Fruit fly (Drosophila melanogaster) whole organism, embryonic: Measurements from ENCODE around the gene Cat.

Source experiments
- C15 ChIP-seq: fragments of 200-800 bp; sonication (Bioruptor generic); IDR thresholded peaks from 3 replicates; pipeline ENCODE4 v1.3.6; 2022; ENCODE audit warnings: missing biosample characterization, missing genetic modification characterization
- CG11093 ChIP-seq: fragments of 200-800 bp; sonication (Bioruptor generic); IDR thresholded peaks from 3 replicates; pipeline ENCODE4 v1.3.6; 2022; ENCODE audit warnings: missing biosample characterization, missing genetic modification characterization
- CG12769 ChIP-seq: fragments of 200-800 bp; sonication (Bioruptor generic); optimal IDR thresholded peaks from 2 replicates; lab custom pipeline; 2019; ENCODE audit warnings: missing biosample characterization, mild to moderate bottlenecking, missing genetic modification characterization, moderate library complexity
- CG13287 ChIP-seq: fragments of 200-800 bp; sonication (Bioruptor generic); IDR thresholded peaks from 2 replicates; pipeline ENCODE4 v1.3.6; 2022; ENCODE audit warnings: missing biosample characterization, missing genetic modification characterization; ENCODE audit not compliant: partially characterized antibody
- CG13894 ChIP-seq: fragments of 200-800 bp; sonication (Bioruptor generic); optimal IDR thresholded peaks from 3 replicates; lab custom pipeline; 2018; ENCODE audit warnings: missing biosample characterization, mild to moderate bottlenecking, missing genetic modification characterization, moderate library complexity
- CG14014 ChIP-seq: fragments of 200-800 bp; sonication (Bioruptor generic); IDR thresholded peaks from 2 replicates; pipeline ENCODE4 v1.3.6; 2022; ENCODE audit warnings: missing biosample characterization, missing genetic modification characterization
- CG15269 ChIP-seq: fragments of 200-800 bp; sonication (Bioruptor generic); optimal IDR thresholded peaks from 2 replicates; lab custom pipeline; 2018; ENCODE audit warnings: missing biosample characterization, mild to moderate bottlenecking, missing genetic modification characterization, moderate library complexity
- CG1529 ChIP-seq: fragments of 200-800 bp; sonication (Bioruptor generic); optimal IDR thresholded peaks from 3 replicates; lab custom pipeline; 2018; ENCODE audit warnings: missing biosample characterization, missing genetic modification characterization
- CG15479 ChIP-seq: fragments of 200-800 bp; sonication (Bioruptor generic); optimal IDR thresholded peaks from 3 replicates; lab custom pipeline; 2019; ENCODE audit warnings: missing biosample characterization, mild to moderate bottlenecking, missing genetic modification characterization, moderate library complexity
- CG1647 ChIP-seq: fragments of 200-800 bp; sonication (Bioruptor generic); optimal IDR thresholded peaks from 3 replicates; lab custom pipeline; 2016; ENCODE audit warnings: missing biosample characterization, missing genetic modification characterization
- CG17568 ChIP-seq: fragments of 200-800 bp; sonication (Bioruptor generic); optimal IDR thresholded peaks from 2 replicates; lab custom pipeline; 2018; ENCODE audit warnings: missing biosample characterization, mild to moderate bottlenecking, missing genetic modification characterization, moderate library complexity
- CG2120 ChIP-seq: fragments of 200-800 bp; sonication (Bioruptor generic); optimal IDR thresholded peaks from 3 replicates; lab custom pipeline; 2016; ENCODE audit warnings: missing biosample characterization, missing genetic modification characterization
- CG2129 ChIP-seq: fragments of 200-800 bp; sonication (Bioruptor generic); IDR thresholded peaks from 2 replicates; pipeline ENCODE4 v1.3.6; 2022; ENCODE audit warnings: missing biosample characterization, missing genetic modification characterization; ENCODE audit not compliant: partially characterized antibody
- CG2202 ChIP-seq: fragments of 200-800 bp; sonication (Bioruptor generic); optimal IDR thresholded peaks from 2 replicates; lab custom pipeline; 2018; ENCODE audit warnings: missing biosample characterization, mild to moderate bottlenecking, missing genetic modification characterization
- CG3163 ChIP-seq: fragments of 200-800 bp; sonication (Bioruptor generic); optimal IDR thresholded peaks from 3 replicates; lab custom pipeline; 2016; ENCODE audit warnings: missing biosample characterization, missing genetic modification characterization
- CG32767 ChIP-seq: fragments of 200-800 bp; sonication (Bioruptor generic); IDR thresholded peaks from 2 replicates; pipeline ENCODE4 v1.3.6; 2022; ENCODE audit warnings: missing biosample characterization, missing genetic modification characterization
- CG3838 ChIP-seq: fragments of 200-800 bp; sonication (Bioruptor generic); optimal IDR thresholded peaks from 3 replicates; lab custom pipeline; 2016; ENCODE audit warnings: missing biosample characterization, missing genetic modification characterization
- CG5245 ChIP-seq: fragments of 200-800 bp; sonication (Bioruptor generic); optimal IDR thresholded peaks from 3 replicates; lab custom pipeline; 2016; ENCODE audit warnings: missing biosample characterization, missing genetic modification characterization
- CG7271 ChIP-seq: fragments of 200-800 bp; sonication (Bioruptor generic); optimal IDR thresholded peaks from 2 replicates; lab custom pipeline; 2018; ENCODE audit warnings: missing biosample characterization, mild to moderate bottlenecking, missing genetic modification characterization, moderate library complexity
- CG7928 ChIP-seq: fragments of 200-800 bp; sonication (Bioruptor generic); optimal IDR thresholded peaks from 2 replicates; lab custom pipeline; 2017; ENCODE audit warnings: missing biosample characterization, mild to moderate bottlenecking, missing genetic modification characterization
- Chrac-16 ChIP-seq: fragments of 200-800 bp; sonication (Bioruptor generic); optimal IDR thresholded peaks from 3 replicates; lab custom pipeline; 2016; ENCODE audit warnings: missing biosample characterization, missing genetic modification characterization
- D19A ChIP-seq: fragments of 200-800 bp; optimal IDR thresholded peaks from 3 replicates; lab custom pipeline; 2019; ENCODE audit warnings: missing biosample characterization, mild to moderate bottlenecking, missing genetic modification characterization, moderate library complexity
- Dip3 ChIP-seq: fragments of 200-800 bp; sonication (Bioruptor generic); optimal IDR thresholded peaks from 3 replicates; lab custom pipeline; 2016; ENCODE audit warnings: missing biosample characterization, missing genetic modification characterization
- Doc2 ChIP-seq: fragments of 200-800 bp; sonication (Bioruptor generic); IDR thresholded peaks from 2 replicates; pipeline ENCODE4 v1.3.6; 2022; ENCODE audit warnings: missing biosample characterization, missing genetic modification characterization
- Dref ChIP-seq: fragments of 200-800 bp; sonication (Bioruptor generic); IDR thresholded peaks from 2 replicates; pipeline ENCODE4 v1.3.6; 2022; ENCODE audit warnings: missing biosample characterization, missing genetic modification characterization
- E2f2 ChIP-seq: fragments of 200-800 bp; sonication (Bioruptor generic); IDR thresholded peaks from 2 replicates; pipeline ENCODE4 v1.3.6; 2022; ENCODE audit warnings: missing biosample characterization, missing genetic modification characterization
- Fer3 ChIP-seq: fragments of 200-800 bp; sonication (Bioruptor generic); optimal IDR thresholded peaks from 2 replicates; lab custom pipeline; 2018; ENCODE audit warnings: missing biosample characterization, mild to moderate bottlenecking, missing genetic modification characterization, moderate library complexity
- HLH3B ChIP-seq: fragments of 200-800 bp; sonication (Bioruptor generic); IDR thresholded peaks from 2 replicates; pipeline ENCODE4 v1.3.6; 2022; ENCODE audit warnings: missing biosample characterization, missing genetic modification characterization
- HmgZ ChIP-seq: fragments of 200-800 bp; sonication (Bioruptor generic); optimal IDR thresholded peaks from 2 replicates; lab custom pipeline; 2018; ENCODE audit warnings: missing biosample characterization, mild to moderate bottlenecking, missing genetic modification characterization
- Jarid2 ChIP-seq: fragments of 200-800 bp; sonication (Bioruptor generic); optimal IDR thresholded peaks from 3 replicates; lab custom pipeline; 2017; ENCODE audit warnings: mild to moderate bottlenecking, missing biosample characterization, missing genetic modification reagents, missing genetic modification characterization
- NC2β ChIP-seq: fragments of 200-800 bp; sonication (Bioruptor generic); optimal IDR thresholded peaks from 2 replicates; lab custom pipeline; 2016; ENCODE audit warnings: missing biosample characterization, missing genetic modification characterization
- Nf-YC ChIP-seq: fragments of 200-800 bp; optimal IDR thresholded peaks from 3 replicates; lab custom pipeline; 2019; ENCODE audit warnings: missing biosample characterization, mild to moderate bottlenecking, missing genetic modification characterization, moderate library complexity
- YL-1 ChIP-seq: fragments of 200-800 bp; sonication (Bioruptor generic); optimal IDR thresholded peaks from 3 replicates; lab custom pipeline; 2017; ENCODE audit warnings: missing biosample characterization, mild to moderate bottlenecking, missing genetic modification characterization
- ab ChIP-seq: fragments of 200-800 bp; sonication (Bioruptor generic); optimal IDR thresholded peaks from 2 replicates; lab custom pipeline; 2016; ENCODE audit warnings: missing biosample characterization, missing genetic modification characterization
- al ChIP-seq: fragments of 200-800 bp; sonication (Bioruptor generic); IDR thresholded peaks from 2 replicates; pipeline ENCODE4 v1.3.6; 2022; ENCODE audit warnings: missing biosample characterization, missing genetic modification characterization
- ase ChIP-seq: fragments of 200-800 bp; sonication (Bioruptor generic); IDR thresholded peaks from 3 replicates; pipeline ENCODE4 v1.3.6; 2022; ENCODE audit warnings: missing biosample characterization, missing genetic modification characterization
- bab2 ChIP-seq: fragments of 200-800 bp; sonication (Bioruptor generic); optimal IDR thresholded peaks from 2 replicates; lab custom pipeline; 2016; ENCODE audit warnings: missing biosample characterization, missing genetic modification characterization
- br ChIP-seq: fragments of >200 bp; optimal IDR thresholded peaks from 2 replicates; lab custom pipeline; 2017
- cwo ChIP-seq: fragments of 200-800 bp; sonication (Bioruptor generic); optimal IDR thresholded peaks from 3 replicates; lab custom pipeline; 2017; ENCODE audit warnings: missing biosample characterization, missing genetic modification characterization, mild to moderate bottlenecking, moderate library complexity, missing genetic modification reagents
- da ChIP-seq: fragments of 200-800 bp; sonication (Bioruptor generic); optimal IDR thresholded peaks from 2 replicates; lab custom pipeline; 2016; ENCODE audit warnings: missing biosample characterization, missing genetic modification characterization
- grau ChIP-seq: fragments of 200-800 bp; optimal IDR thresholded peaks from 3 replicates; lab custom pipeline; 2019; ENCODE audit warnings: missing biosample characterization, mild to moderate bottlenecking, missing genetic modification characterization, moderate library complexity
- ind ChIP-seq: fragments of 200-800 bp; sonication (Bioruptor generic); optimal IDR thresholded peaks from 3 replicates; lab custom pipeline; 2016; ENCODE audit warnings: missing biosample characterization, missing genetic modification characterization
- kni ChIP-seq: fragments of 200-800 bp; sonication (Bioruptor generic); optimal IDR thresholded peaks from 3 replicates; lab custom pipeline; 2017; ENCODE audit warnings: mild to moderate bottlenecking, missing biosample characterization, missing genetic modification reagents, missing genetic modification characterization
- lab ChIP-seq: fragments of 200-800 bp; sonication (Bioruptor generic); optimal IDR thresholded peaks from 3 replicates; lab custom pipeline; 2017; ENCODE audit warnings: missing biosample characterization, missing genetic modification characterization, mild to moderate bottlenecking, moderate library complexity, missing genetic modification reagents
- mam ChIP-seq: fragments of 200-800 bp; sonication (Bioruptor generic); optimal IDR thresholded peaks from 3 replicates; lab custom pipeline; 2016; ENCODE audit warnings: missing biosample characterization, missing genetic modification characterization
- p53 ChIP-seq: fragments of 200-800 bp; sonication (Bioruptor generic); optimal IDR thresholded peaks from 2 replicates; lab custom pipeline; 2016; ENCODE audit warnings: missing biosample characterization, missing genetic modification characterization
- pho ChIP-seq: fragments of 200-800 bp; sonication (Bioruptor generic); optimal IDR thresholded peaks from 2 replicates; lab custom pipeline; 2016; ENCODE audit warnings: missing biosample characterization, missing genetic modification characterization
- ttk ChIP-seq: fragments of 200-800 bp; sonication (Bioruptor generic); IDR thresholded peaks from 2 replicates; pipeline ENCODE4 v2.1.2; 2022; ENCODE audit warnings: missing biosample characterization, missing genetic modification characterization
- wor ChIP-seq: fragments of 200-800 bp; sonication (Bioruptor generic); IDR thresholded peaks from 2 replicates; pipeline ENCODE4 v1.3.6; 2022; ENCODE audit warnings: missing biosample characterization, missing genetic modification characterization
- z ChIP-seq: fragments of 200-800 bp; sonication (Bioruptor generic); IDR thresholded peaks from 3 replicates; pipeline ENCODE4 v1.3.6; 2022; ENCODE audit warnings: missing biosample characterization, missing genetic modification characterization

Cat gene

DNA sequence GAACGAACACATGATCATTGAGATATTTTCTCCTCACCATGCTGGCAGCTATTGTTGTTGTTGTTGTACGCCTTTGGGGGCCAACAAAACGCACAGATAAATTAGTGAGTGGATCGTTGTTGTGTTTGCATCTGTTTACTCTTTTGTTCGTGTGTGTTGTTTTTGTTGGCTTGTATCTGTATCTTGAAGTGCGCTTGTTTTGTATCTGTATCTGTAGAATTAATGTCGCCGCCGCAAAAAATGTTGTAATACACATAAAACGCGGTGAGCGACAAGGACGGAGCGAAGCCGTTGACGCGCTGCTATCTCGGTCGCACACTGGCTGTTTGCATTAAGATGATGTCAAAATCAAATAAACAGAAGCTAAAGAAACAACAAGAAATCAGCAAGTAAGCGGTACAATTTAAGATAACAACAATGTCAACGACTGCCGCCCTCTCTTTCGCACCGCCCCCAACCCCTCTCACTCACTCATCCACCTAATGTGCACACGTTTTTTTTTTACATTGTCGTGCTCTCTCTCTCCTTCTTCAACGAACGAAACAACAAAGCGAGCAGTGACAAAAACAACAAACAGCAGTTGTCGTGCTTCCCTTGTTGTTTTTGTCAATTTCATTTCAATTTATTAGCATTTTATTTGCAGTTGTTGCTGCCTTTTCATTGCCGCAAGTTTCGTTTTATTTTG is 8.3 kb upstream of the Cat start (continued):
- TF ChIP-seq NC2β (peak; percentile 50), Doc2 (GFP tag; lab: Robert Waterston, UW) (no peak), wor (GFP tag; lab: Robert Waterston, UW) (0 out of 2 replicates have a peak, but pooled peaks have one; percentile 20), HLH3B (no peak; the same call in 1 of the 2 replicates), D19A (tag; lab: Kevin White, UChicago) (peak; percentile 24), cwo (GFP tag; lab: Kevin White, UChicago) (peak; percentile 89), kni (GFP tag; lab: Kevin White, UChicago) (peak; percentile 73), E2f2 (GFP tag; lab: Robert Waterston, UW) (peak; percentile 37; the same call in 1 of the 2 replicates), CG7271 (tag; lab: Kevin White, UChicago) (no peak), p53 (GFP tag; lab: Kevin White, UChicago) (peak; percentile 29), Chrac-16 (GFP tag; lab: Kevin White, UChicago) (no peak), C15 (GFP tag; lab: Robert Waterston, UW) (no peak; the same call in 2 of the 3 replicates), ase (GFP tag; lab: Robert Waterston, UW) (no peak; the same call in 2 of the 3 replicates), CG3163 (GFP tag; lab: Kevin White, UChicago) (peak; percentile 57), CG5245 (GFP tag; lab: Kevin White, UChicago) (peak; percentile 38), ttk (no peak), ind (GFP tag; lab: Kevin White, UChicago) (no peak), Dip3 (GFP tag; lab: Kevin White, UChicago) (no peak), lab (GFP tag; lab: Kevin White, UChicago) (peak; percentile 88), CG1529 (GFP tag; lab: Kevin White, UChicago) (peak; percentile 62), mam (peak; percentile 18), CG2129 (GFP tag; lab: Robert Waterston, UW) (no peak), ab (GFP tag; lab: Kevin White, UChicago) (no peak), Nf-YC (tag; lab: Kevin White, UChicago) (peak; percentile 63), bab2 (peak; percentile 67), z (GFP tag; lab: Robert Waterston, UW) (peak; percentile 61; the same call in 1 of the 3 replicates), CG32767 (peak; percentile 70; the same call in 1 of the 2 replicates), pho (GFP tag; lab: Kevin White, UChicago) (peak; percentile 59), CG14014 (peak; percentile 52; the same call in 1 of the 2 replicates), YL-1 (peak; percentile 59), CG15479 (GFP tag; lab: Kevin White, UChicago) (peak; percentile 69), CG7928 (GFP tag; lab: Kevin White, UChicago) (peak; percentile 2), Jarid2 (GFP tag; lab: Kevin White, UChicago) (peak; percentile 58), da (GFP tag; lab: Kevin White, UChicago) (peak; percentile 42), CG13894 (tag; lab: Kevin White, UChicago) (no peak), CG3838 (GFP tag; lab: Kevin White, UChicago) (peak; percentile 69), br (lab: Kevin White, UChicago) (no peak), CG11093 (GFP tag; lab: Robert Waterston, UW) (no peak; the same call in 2 of the 3 replicates), CG15269 (peak; percentile 44), grau (tag; lab: Kevin White, UChicago) (no peak), CG12769 (peak; percentile 41), CG17568 (GFP tag; lab: Kevin White, UChicago) (peak; percentile 79), al (GFP tag; lab: Robert Waterston, UW) (no peak), CG1647 (no peak), HmgZ (tag; lab: Kevin White, UChicago) (peak; percentile 81), Fer3 (tag; lab: Kevin White, UChicago) (peak; percentile 64), CG2120 (peak; percentile 53), CG13287 (GFP tag; lab: Robert Waterston, UW) (no peak; the same call in 1 of the 2 replicates), CG2202 (tag; lab: Kevin White, UChicago) (peak; percentile 42), Dref (GFP tag; lab: Robert Waterston, UW) (no peak)
